Worm (Caenorhabditis elegans) whole organism, L1 larva: ENCODE data around the gene F49E12.10.
A peak's percentile ranks its signal among the peaks of the same experiment; 100 is the strongest.

Source experiments
- F16B12.6 ChIP-seq: fragments of 150-350 bp; optimal IDR thresholded peaks from 2 replicates; lab custom pipeline; 2014; ENCODE audit warnings: missing biosample characterization, missing genetic modification characterization
- alr-1 ChIP-seq: fragments of 200-800 bp; sonication (Bioruptor generic); optimal IDR thresholded peaks from 2 replicates; lab custom pipeline; 2018; ENCODE audit warnings: borderline replicate concordance, mild to moderate bottlenecking, missing genetic modification characterization, missing compliant biosample characterization
- efl-1 ChIP-seq, 4 experiments: fragments of 150-350 bp; optimal IDR thresholded peaks in 3 of 4; peaks in 1 of 4; 1 replicate in 1 of 4; 2 replicates in 3 of 4; lab custom pipeline; 2014; ENCODE audit warnings: missing biosample characterization in 2 of 4, missing genetic modification characterization in 2 of 4, missing genetic modification reagents in 2 of 4
- egl-27 ChIP-seq, 2 experiments: fragments of 150-350 bp in 1 of 2; sonication (generic microtip); optimal IDR thresholded peaks; 3 replicates each; lab custom pipeline; 2017 to 2018; ENCODE audit warnings: missing biosample characterization in 2 of 2, missing genetic modification characterization in 2 of 2, missing genetic modification reagents in 2 of 2
- ets-5 ChIP-seq: fragments of 200-800 bp; sonication (Bioruptor generic); IDR thresholded peaks from 2 replicates; pipeline ENCODE4 v1.3.6; 2022; ENCODE audit warnings: missing genetic modification characterization, missing compliant biosample characterization
- lsy-2 ChIP-seq, 2 experiments: fragments of 150-350 bp; optimal IDR thresholded peaks; 2 replicates each; lab custom pipeline; 2014; ENCODE audit warnings: missing biosample characterization in 2 of 2, missing genetic modification characterization in 2 of 2
- nhr-11 ChIP-seq: fragments of 150-350 bp; optimal IDR thresholded peaks from 2 replicates; lab custom pipeline; 2014; ENCODE audit warnings: missing biosample characterization, missing genetic modification characterization
- nhr-90 ChIP-seq: sonication (generic microtip); optimal IDR thresholded peaks from 2 replicates; lab custom pipeline; 2016; ENCODE audit warnings: mild to moderate bottlenecking, missing genetic modification characterization, missing compliant biosample characterization; ENCODE audit not compliant: poor library complexity
- zag-1 ChIP-seq: fragments of 150-350 bp; optimal IDR thresholded peaks from 2 replicates; lab custom pipeline; 2014; ENCODE audit warnings: missing biosample characterization, missing genetic modification characterization

Gene F49E12.10

DNA sequence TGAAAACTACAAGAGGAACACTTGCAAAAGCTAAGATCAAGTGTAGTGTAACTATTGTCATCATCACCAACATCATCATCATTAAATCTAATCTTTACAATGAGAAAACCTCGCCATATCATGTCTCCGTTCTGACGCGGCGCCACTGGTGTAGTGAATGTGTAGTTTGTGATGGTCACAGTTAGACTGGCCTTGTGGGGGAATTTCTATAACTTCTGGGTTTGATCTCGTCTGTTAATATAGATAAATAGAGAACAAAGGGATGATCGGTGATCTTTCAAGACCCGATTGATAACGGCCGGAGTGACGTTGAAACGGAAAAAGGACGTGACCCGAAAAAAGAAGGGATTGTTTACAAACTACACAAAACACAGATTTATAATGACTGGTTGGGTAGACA, 49.9 kb downstream of the F49E12.10 start (continued):
- TF ChIP-seq nhr-90 (tag; lab: Kevin White, UChicago) = peak; percentile 52
- TF ChIP-seq alr-1 = no peak
- no peak for TF ChIP-seq nhr-11 (tag; lab: Kevin White, UChicago)

DNA sequence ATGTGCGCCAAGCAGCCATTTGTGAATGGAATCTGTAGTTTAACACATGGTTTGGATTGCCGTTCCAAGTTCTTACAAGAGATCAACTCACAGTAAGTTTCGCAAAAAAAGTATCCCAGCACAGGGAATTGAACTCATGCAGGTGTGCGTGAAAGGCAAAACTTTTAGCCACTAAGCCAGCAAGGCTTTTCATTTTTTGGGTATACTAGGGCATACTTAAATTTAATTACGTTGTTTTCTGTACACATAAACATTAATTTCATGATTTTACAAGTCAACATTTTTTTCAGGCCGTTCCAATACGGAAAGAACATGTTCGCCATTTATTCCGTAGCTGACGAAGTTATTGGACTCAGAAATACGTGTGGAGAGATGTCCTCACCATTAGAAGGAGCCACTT, 50.7 kb downstream of the F49E12.10 start:
- no peak for TF ChIP-seq efl-1 (optimal IDR thresholded peaks at IDR 0.05; lab: Kevin White, UChicago)
- TF ChIP-seq efl-1 (GFP tag; optimal IDR thresholded peaks at IDR 0.05 in 1 of 2; lab: Kevin White, UChicago) = peak in 1 of 2 experiments; percentile 91
- TF ChIP-seq egl-27 (tag; optimal IDR thresholded peaks at IDR 0.05; lab: Kevin White, UChicago) = no peak
- no peak for TF ChIP-seq ets-5 (GFP tag; lab: Robert Waterston, UW)
- peak; percentile 0 for TF ChIP-seq F16B12.6
- TF ChIP-seq zag-1 (tag; lab: Kevin White, UChicago) = no peak
- TF ChIP-seq lsy-2 (tag; optimal IDR thresholded peaks at IDR 0.05; lab: Kevin White, UChicago) = peak in 1 of 2 experiments; percentile 16
